Worm (Caenorhabditis elegans) whole organism, L3 larva: ENCODE data around the gene F49C12.9.

Source experiments
- ceh-9 ChIP-seq: sonication (generic microtip); optimal IDR thresholded peaks from 2 replicates; lab custom pipeline; 2018; ENCODE audit warnings: missing biosample characterization, missing genetic modification characterization
- egl-27 ChIP-seq: sonication (generic microtip); optimal IDR thresholded peaks from 4 replicates; lab custom pipeline; 2017; ENCODE audit warnings: missing biosample characterization, missing genetic modification reagents, missing genetic modification characterization
- fkh-10 ChIP-seq: sonication (generic microtip); optimal IDR thresholded peaks from 2 replicates; lab custom pipeline; 2017; ENCODE audit warnings: missing biosample characterization, missing genetic modification reagents, missing genetic modification characterization
- nfya-1 ChIP-seq: sonication (generic microtip); optimal IDR thresholded peaks from 2 replicates; lab custom pipeline; 2017; ENCODE audit warnings: missing genetic modification characterization, mild to moderate bottlenecking, missing compliant biosample characterization, antibody characterized with exemption, moderate library complexity; ENCODE audit not compliant: insufficient read depth
- pqm-1 ChIP-seq: fragments of 150-350 bp; optimal IDR thresholded peaks from 2 replicates; lab custom pipeline; 2017; ENCODE audit warnings: missing biosample characterization, missing genetic modification characterization, inconsistent platforms
- zag-1 ChIP-seq: fragments of 150-350 bp; optimal IDR thresholded peaks from 2 replicates; lab custom pipeline; 2014; ENCODE audit warnings: missing biosample characterization, missing genetic modification characterization

DNA sequence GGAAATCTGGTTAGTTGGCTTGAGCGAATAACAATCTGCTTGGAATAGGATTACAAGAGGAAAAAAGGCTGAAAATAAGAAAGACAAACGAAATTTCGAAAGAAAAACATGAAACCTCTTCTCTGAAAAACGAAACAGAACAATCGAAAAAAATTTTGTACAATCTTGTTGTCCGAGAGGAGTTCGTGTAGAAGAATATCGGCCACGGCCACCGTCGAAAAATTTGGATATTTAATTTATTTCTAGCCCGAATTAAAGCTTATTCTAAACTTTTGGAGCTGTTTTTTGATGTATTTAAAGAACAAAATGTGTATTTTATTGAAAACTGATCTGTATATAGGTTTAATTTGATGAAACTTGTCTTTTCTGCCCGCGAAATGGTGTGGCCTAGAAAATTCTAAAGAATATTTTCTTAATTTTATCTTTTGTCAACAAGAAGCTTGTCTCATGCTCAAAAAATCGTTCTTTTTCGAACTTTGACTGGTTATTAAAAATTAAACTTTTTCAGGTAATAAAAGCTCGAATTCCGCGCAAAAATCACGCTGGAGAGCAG lies 20.6 kb upstream of the F49C12.9 start, which contains the start of gene T20D3.5:
- TF ChIP-seq pqm-1 (no peak), egl-27 (tag; lab: Kevin White, UChicago) (no peak), nfya-1 (tag; lab: Kevin White, UChicago) (no peak), ceh-9 (tag; lab: Kevin White, UChicago) (no peak), fkh-10 (GFP tag; lab: Kevin White, UChicago) (no peak), zag-1 (tag; lab: Kevin White, UChicago) (no peak)
